Worm (Caenorhabditis elegans) whole organism, L2 larva: ENCODE results near the gene anoh-2.

Experiments
- C34F6.9 ChIP-seq: fragments of 150-350 bp; optimal IDR thresholded peaks from 2 replicates; lab custom pipeline; 2014; ENCODE audit warnings: missing biosample characterization, missing genetic modification characterization
- R02D3.7 ChIP-seq: fragments of 150-350 bp; optimal IDR thresholded peaks from 2 replicates; lab custom pipeline; 2014; ENCODE audit warnings: missing biosample characterization, missing genetic modification characterization
- Y55F3AM.14 ChIP-seq: fragments of 200-800 bp; sonication (Bioruptor generic); optimal IDR thresholded peaks from 2 replicates; lab custom pipeline; 2018; ENCODE audit warnings: mild to moderate bottlenecking, missing genetic modification characterization, missing compliant biosample characterization
- blmp-1 ChIP-seq: sonication (generic microtip); optimal IDR thresholded peaks from 2 replicates; lab custom pipeline; 2017; ENCODE audit warnings: missing genetic modification characterization, mild to moderate bottlenecking, missing compliant biosample characterization, antibody characterized with exemption, moderate library complexity; ENCODE audit not compliant: insufficient read depth
- crh-2 ChIP-seq: sonication (generic microtip); optimal IDR thresholded peaks from 2 replicates; lab custom pipeline; 2017; ENCODE audit warnings: missing biosample characterization, missing genetic modification characterization
- dmd-4 ChIP-seq: sonication (generic microtip); optimal IDR thresholded peaks from 2 replicates; lab custom pipeline; 2017; ENCODE audit warnings: missing biosample characterization, missing genetic modification characterization
- elt-1 ChIP-seq: fragments of 150-350 bp; optimal IDR thresholded peaks from 2 replicates; lab custom pipeline; 2014; ENCODE audit warnings: missing biosample characterization, missing genetic modification characterization
- gmeb-1 ChIP-seq: fragments of 150-350 bp; optimal IDR thresholded peaks from 2 replicates; lab custom pipeline; 2014; ENCODE audit warnings: missing biosample characterization, missing genetic modification characterization
- lin-39 ChIP-seq: fragments of 150-350 bp; optimal IDR thresholded peaks from 2 replicates; lab custom pipeline; 2014; ENCODE audit warnings: missing biosample characterization, missing genetic modification reagents, missing genetic modification characterization
- mbf-1 ChIP-seq: sonication (generic microtip); optimal IDR thresholded peaks from 2 replicates; lab custom pipeline; 2017; ENCODE audit warnings: missing biosample characterization, missing genetic modification characterization
- mdl-1 ChIP-seq, 2 experiments: fragments of 150-350 bp in 1 of 2; sonication (generic microtip) in 1 of 2; optimal IDR thresholded peaks; 2 replicates each; lab custom pipeline; 2017; ENCODE audit warnings: missing biosample characterization in 2 of 2, missing genetic modification characterization in 2 of 2
- nhr-11 ChIP-seq: fragments of 150-350 bp; optimal IDR thresholded peaks from 2 replicates; lab custom pipeline; 2014; ENCODE audit warnings: missing biosample characterization, missing genetic modification characterization
- nhr-12 ChIP-seq: fragments of 150-350 bp; optimal IDR thresholded peaks from 2 replicates; lab custom pipeline; 2014; ENCODE audit warnings: missing biosample characterization, missing genetic modification characterization
- nhr-129 ChIP-seq: fragments of 150-350 bp; optimal IDR thresholded peaks from 2 replicates; lab custom pipeline; 2014; ENCODE audit warnings: missing biosample characterization, missing genetic modification characterization
- nhr-237 ChIP-seq: fragments of 150-350 bp; optimal IDR thresholded peaks from 2 replicates; lab custom pipeline; 2014; ENCODE audit warnings: missing biosample characterization, missing genetic modification characterization
- nhr-6 ChIP-seq: fragments of 150-350 bp; optimal IDR thresholded peaks from 2 replicates; lab custom pipeline; 2014; ENCODE audit warnings: missing biosample characterization, missing genetic modification characterization
- nhr-77 ChIP-seq: fragments of 150-350 bp; optimal IDR thresholded peaks from 2 replicates; lab custom pipeline; 2014; ENCODE audit warnings: missing biosample characterization, missing genetic modification characterization
- peb-1 ChIP-seq: fragments of 150-350 bp; optimal IDR thresholded peaks from 2 replicates; lab custom pipeline; 2014; ENCODE audit warnings: missing biosample characterization, missing genetic modification characterization
- sem-4 ChIP-seq: fragments of 150-350 bp; optimal IDR thresholded peaks from 2 replicates; lab custom pipeline; 2014; ENCODE audit warnings: missing biosample characterization, missing genetic modification reagents, missing genetic modification characterization
- skn-1 ChIP-seq: sonication (generic microtip); optimal IDR thresholded peaks from 2 replicates; lab custom pipeline; 2017; ENCODE audit warnings: missing biosample characterization, missing genetic modification characterization
- snpc-4 ChIP-seq: fragments of 150-350 bp; optimal IDR thresholded peaks from 2 replicates; lab custom pipeline; 2014; ENCODE audit warnings: missing biosample characterization, missing genetic modification characterization
- unc-39 ChIP-seq: fragments of 150-350 bp; optimal IDR thresholded peaks from 2 replicates; lab custom pipeline; 2014; ENCODE audit warnings: missing biosample characterization, missing genetic modification characterization
- unc-62 ChIP-seq: fragments of 150-350 bp; optimal IDR thresholded peaks from 2 replicates; lab custom pipeline; 2014; ENCODE audit warnings: missing biosample characterization, missing genetic modification reagents, missing genetic modification characterization
- zag-1 ChIP-seq: fragments of 150-350 bp; optimal IDR thresholded peaks from 2 replicates; lab custom pipeline; 2014; ENCODE audit warnings: missing biosample characterization, missing genetic modification characterization
- ztf-1 ChIP-seq: fragments of 200-800 bp; sonication (Bioruptor generic); conservative IDR thresholded peaks from 2 replicates; pipeline ENCODE4 v1.3.6; 2022; ENCODE audit warnings: missing genetic modification characterization, missing compliant biosample characterization

anoh-2 gene

DNA sequence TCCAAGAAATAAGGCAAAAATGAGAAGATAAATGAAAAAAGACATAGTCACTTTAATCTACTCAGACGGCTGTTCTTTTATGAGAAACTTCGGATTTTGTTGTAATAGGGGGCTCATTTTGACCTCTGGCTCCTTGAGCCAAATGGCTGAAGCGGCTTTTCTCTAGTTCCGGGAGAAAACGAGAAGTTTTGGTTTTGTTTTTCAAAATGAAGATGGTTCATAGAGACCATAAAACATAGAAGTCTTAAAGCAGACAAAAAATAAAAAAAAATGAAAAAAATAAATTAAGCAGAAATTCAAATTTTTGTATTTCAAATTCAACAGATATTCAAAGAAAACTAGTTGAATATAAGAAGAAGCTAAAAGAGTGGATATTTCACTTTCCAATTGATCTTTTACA is 48.2 kb downstream of the anoh-2 start, which contains the start of gene Y57G11C.41:
Gene Y57G11C.41 (minus strand): TSS at position 101 of the 400 bp plus-strand sequence.
- no peak for TF ChIP-seq gmeb-1 (tag; lab: Kevin White, UChicago)
- no peak for TF ChIP-seq C34F6.9
- TF ChIP-seq unc-62 (GFP tag; lab: Kevin White, UChicago): no peak
- no peak for TF ChIP-seq zag-1 (tag; lab: Kevin White, UChicago)
- TF ChIP-seq nhr-11 (tag; lab: Kevin White, UChicago): no peak
- TF ChIP-seq nhr-237 (tag; lab: Kevin White, UChicago): no peak
- no peak for TF ChIP-seq skn-1 (tag; lab: Kevin White, UChicago)
- no peak for TF ChIP-seq dmd-4
- TF ChIP-seq nhr-129: no peak
- TF ChIP-seq peb-1: no peak
- no peak for TF ChIP-seq nhr-12
- TF ChIP-seq R02D3.7: no peak

DNA sequence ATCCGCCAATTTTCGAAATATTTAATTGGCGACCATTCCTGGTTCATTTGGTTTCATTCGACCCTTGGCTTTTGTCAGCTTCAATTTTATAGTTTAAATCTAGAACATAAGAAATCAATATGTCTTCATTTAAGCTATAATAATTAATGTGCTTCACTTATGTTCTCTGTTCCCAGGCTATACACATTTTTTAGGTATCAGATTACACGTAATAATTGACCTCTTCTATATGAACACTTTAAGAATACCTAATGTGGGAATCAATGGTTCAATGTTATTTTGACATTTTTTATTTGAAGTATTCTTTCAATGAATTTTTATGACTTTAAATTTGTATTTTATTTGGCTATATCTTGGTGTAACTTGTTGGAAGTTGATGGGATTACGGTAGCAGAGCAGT is 51.2 kb downstream of the anoh-2 start, which contains the start of gene lgc-7:
Gene lgc-7 (plus strand): TSS at position 301 of the 400 bp plus-strand sequence.
- TF ChIP-seq R02D3.7 (no peak), C34F6.9 (no peak), nhr-237 (tag; lab: Kevin White, UChicago) (no peak), zag-1 (tag; lab: Kevin White, UChicago) (no peak), nhr-6 (no peak), unc-39 (no peak), lin-39 (tag; lab: Kevin White, UChicago) (no peak), mdl-1 (tag; optimal IDR thresholded peaks at IDR 0.05; lab: Kevin White, UChicago) (no peak), peb-1 (no peak), crh-2 (no peak), snpc-4 (tag; lab: Kevin White, UChicago) (no peak), blmp-1 (no peak)

- TF ChIP-seq mbf-1 (tag; lab: Kevin White, UChicago): no peak
- no peak for TF ChIP-seq nhr-129
- no peak for TF ChIP-seq elt-1
- no peak for TF ChIP-seq nhr-77
- TF ChIP-seq dmd-4: no peak
- no peak for TF ChIP-seq unc-62 (GFP tag; lab: Kevin White, UChicago)
- TF ChIP-seq gmeb-1 (tag; lab: Kevin White, UChicago): no peak
- no peak for TF ChIP-seq peb-1
- no peak for TF ChIP-seq ztf-1 (GFP tag; lab: Robert Waterston, UW)
- no peak for TF ChIP-seq lin-39 (tag; lab: Kevin White, UChicago)
- no peak for TF ChIP-seq R02D3.7
- TF ChIP-seq blmp-1: no peak
- no peak for TF ChIP-seq sem-4 (tag; lab: Kevin White, UChicago)
- TF ChIP-seq Y55F3AM.14 (GFP tag; lab: Kevin White, UChicago): no peak
Measured at ce11 chrIV:14715500-14715899, 57.4 kb downstream of the anoh-2 start, which contains the start of gene lgc-8. Gene lgc-8, plus strand, starts transcription at chrIV:14715800.
